Worm (Caenorhabditis elegans) whole organism, L2 larva: Measurements from ENCODE around the gene lgc-57.
A peak's percentile ranks its signal among the peaks of the same experiment; 100 is the strongest.

ENCODE experiments used
- C34F6.9 ChIP-seq: fragments of 150-350 bp; optimal IDR thresholded peaks from 2 replicates; lab custom pipeline; 2014; ENCODE audit warnings: missing biosample characterization, missing genetic modification characterization
- F13H6.1 ChIP-seq: sonication (generic microtip); optimal IDR thresholded peaks from 2 replicates; lab custom pipeline; 2016; ENCODE audit warnings: missing genetic modification characterization, missing compliant biosample characterization
- R02D3.7 ChIP-seq: fragments of 150-350 bp; optimal IDR thresholded peaks from 2 replicates; lab custom pipeline; 2014; ENCODE audit warnings: missing biosample characterization, missing genetic modification characterization
- ZK546.5 ChIP-seq: sonication (generic microtip); optimal IDR thresholded peaks from 2 replicates; lab custom pipeline; 2017; ENCODE audit warnings: missing biosample characterization, missing genetic modification characterization
- aly-2 ChIP-seq: fragments of 150-350 bp; optimal IDR thresholded peaks from 2 replicates; lab custom pipeline; 2014; ENCODE audit warnings: missing biosample characterization, missing genetic modification characterization
- ama-1 ChIP-seq: fragments of 150-350 bp; optimal IDR thresholded peaks from 2 replicates; lab custom pipeline; 2018; ENCODE audit warnings: inconsistent platforms
- blmp-1 ChIP-seq: sonication (generic microtip); optimal IDR thresholded peaks from 2 replicates; lab custom pipeline; 2017; ENCODE audit warnings: missing genetic modification characterization, mild to moderate bottlenecking, missing compliant biosample characterization, antibody characterized with exemption, moderate library complexity; ENCODE audit not compliant: insufficient read depth
- ceh-16 ChIP-seq: fragments of 150-350 bp; optimal IDR thresholded peaks from 2 replicates; lab custom pipeline; 2014; ENCODE audit warnings: missing biosample characterization, missing genetic modification characterization
- ceh-82 ChIP-seq: fragments of 150-350 bp; optimal IDR thresholded peaks from 2 replicates; lab custom pipeline; 2014; ENCODE audit warnings: missing biosample characterization, missing genetic modification characterization
- crh-2 ChIP-seq: sonication (generic microtip); optimal IDR thresholded peaks from 2 replicates; lab custom pipeline; 2017; ENCODE audit warnings: missing biosample characterization, missing genetic modification characterization
- dmd-4 ChIP-seq: sonication (generic microtip); optimal IDR thresholded peaks from 2 replicates; lab custom pipeline; 2017; ENCODE audit warnings: missing biosample characterization, missing genetic modification characterization
- elt-1 ChIP-seq: fragments of 150-350 bp; optimal IDR thresholded peaks from 2 replicates; lab custom pipeline; 2014; ENCODE audit warnings: missing biosample characterization, missing genetic modification characterization
- elt-3 ChIP-seq: sonication (generic microtip); optimal IDR thresholded peaks from 2 replicates; lab custom pipeline; 2017; ENCODE audit warnings: missing biosample characterization, missing genetic modification characterization
- gmeb-1 ChIP-seq: fragments of 150-350 bp; optimal IDR thresholded peaks from 2 replicates; lab custom pipeline; 2014; ENCODE audit warnings: missing biosample characterization, missing genetic modification characterization
- lin-11 ChIP-seq: fragments of 150-350 bp; sonication (generic microtip); optimal IDR thresholded peaks from 2 replicates; lab custom pipeline; 2014; ENCODE audit warnings: missing biosample characterization, missing genetic modification characterization, inconsistent platforms, mixed read lengths
- lsy-2 ChIP-seq, 2 experiments: fragments of 150-350 bp in 1 of 2; sonication (generic microtip) in 1 of 2; optimal IDR thresholded peaks; 2 replicates each; lab custom pipeline; 2014 to 2017; ENCODE audit warnings: missing biosample characterization in 2 of 2, missing genetic modification characterization in 2 of 2
- mab-5 ChIP-seq: fragments of 150-350 bp; optimal IDR thresholded peaks from 2 replicates; lab custom pipeline; 2014; ENCODE audit warnings: missing biosample characterization, missing genetic modification characterization
- mbf-1 ChIP-seq: sonication (generic microtip); optimal IDR thresholded peaks from 2 replicates; lab custom pipeline; 2017; ENCODE audit warnings: missing biosample characterization, missing genetic modification characterization
- mdl-1 ChIP-seq, 2 experiments: fragments of 150-350 bp in 1 of 2; sonication (generic microtip) in 1 of 2; optimal IDR thresholded peaks; 2 replicates each; lab custom pipeline; 2017; ENCODE audit warnings: missing biosample characterization in 2 of 2, missing genetic modification characterization in 2 of 2
- nhr-10 ChIP-seq: sonication (generic microtip); optimal IDR thresholded peaks from 2 replicates; lab custom pipeline; 2017; ENCODE audit warnings: missing biosample characterization, missing genetic modification characterization
- nhr-21 ChIP-seq: fragments of 150-350 bp; optimal IDR thresholded peaks from 2 replicates; lab custom pipeline; 2014; ENCODE audit warnings: missing biosample characterization, missing genetic modification characterization
- nhr-23 ChIP-seq: fragments of 150-350 bp; optimal IDR thresholded peaks from 2 replicates; lab custom pipeline; 2014; ENCODE audit warnings: missing biosample characterization, missing genetic modification reagents, missing genetic modification characterization
- nhr-237 ChIP-seq: fragments of 150-350 bp; optimal IDR thresholded peaks from 2 replicates; lab custom pipeline; 2014; ENCODE audit warnings: missing biosample characterization, missing genetic modification characterization
- nhr-25 ChIP-seq: fragments of 150-350 bp; sonication (generic microtip); optimal IDR thresholded peaks from 3 replicates; lab custom pipeline; 2014; ENCODE audit warnings: missing biosample characterization, missing genetic modification characterization
- nhr-77 ChIP-seq: fragments of 150-350 bp; optimal IDR thresholded peaks from 2 replicates; lab custom pipeline; 2014; ENCODE audit warnings: missing biosample characterization, missing genetic modification characterization
- sem-4 ChIP-seq: fragments of 150-350 bp; optimal IDR thresholded peaks from 2 replicates; lab custom pipeline; 2014; ENCODE audit warnings: missing biosample characterization, missing genetic modification reagents, missing genetic modification characterization
- skn-1 ChIP-seq: sonication (generic microtip); optimal IDR thresholded peaks from 2 replicates; lab custom pipeline; 2017; ENCODE audit warnings: missing biosample characterization, missing genetic modification characterization
- sma-9 ChIP-seq, 2 experiments: fragments of 150-350 bp in 1 of 2; sonication (generic microtip) in 1 of 2; optimal IDR thresholded peaks; 2 replicates each; lab custom pipeline; 2014 to 2016; ENCODE audit warnings: missing genetic modification characterization in 2 of 2, mild to moderate bottlenecking in 1 of 2, missing biosample characterization in 1 of 2, missing compliant biosample characterization in 1 of 2, missing genetic modification reagents in 1 of 2, moderate library complexity in 1 of 2
- snpc-4 ChIP-seq: fragments of 150-350 bp; optimal IDR thresholded peaks from 2 replicates; lab custom pipeline; 2014; ENCODE audit warnings: missing biosample characterization, missing genetic modification characterization
- unc-39 ChIP-seq: fragments of 150-350 bp; optimal IDR thresholded peaks from 2 replicates; lab custom pipeline; 2014; ENCODE audit warnings: missing biosample characterization, missing genetic modification characterization
- unc-55 ChIP-seq: fragments of 150-350 bp; sonication (generic microtip); optimal IDR thresholded peaks from 3 replicates; lab custom pipeline; 2014; ENCODE audit warnings: missing biosample characterization, missing genetic modification reagents, missing genetic modification characterization
- unc-62 ChIP-seq: fragments of 150-350 bp; optimal IDR thresholded peaks from 2 replicates; lab custom pipeline; 2014; ENCODE audit warnings: missing biosample characterization, missing genetic modification reagents, missing genetic modification characterization
- zag-1 ChIP-seq: fragments of 150-350 bp; optimal IDR thresholded peaks from 2 replicates; lab custom pipeline; 2014; ENCODE audit warnings: missing biosample characterization, missing genetic modification characterization
- ztf-1 ChIP-seq: fragments of 200-800 bp; sonication (Bioruptor generic); conservative IDR thresholded peaks from 2 replicates; pipeline ENCODE4 v1.3.6; 2022; ENCODE audit warnings: missing genetic modification characterization, missing compliant biosample characterization

The lgc-57 gene

DNA sequence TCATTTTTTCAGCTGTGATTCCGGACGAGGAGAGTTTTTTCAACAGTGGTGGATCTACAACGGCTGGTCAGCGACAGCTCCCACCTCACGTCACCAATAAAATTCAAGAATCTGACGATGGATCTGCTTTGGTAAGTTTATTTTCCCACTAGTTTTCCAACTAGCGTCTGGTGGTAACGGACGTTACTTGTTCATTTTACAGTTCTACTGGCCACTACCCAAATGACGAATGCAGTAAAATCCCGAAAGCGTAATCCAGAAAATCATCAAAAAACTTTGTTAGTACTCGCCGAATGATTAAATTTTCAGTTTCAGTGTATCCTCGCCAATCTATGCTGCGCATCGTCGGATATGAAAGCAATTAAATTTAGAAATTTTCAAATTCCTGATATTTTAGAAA lies 35.2 kb upstream of the lgc-57 start:
- no peak for TF ChIP-seq skn-1 (tag; lab: Kevin White, UChicago)
- no peak for TF ChIP-seq ama-1 (lab: Kevin White, UChicago)
- no peak for TF ChIP-seq R02D3.7 (tag; lab: Kevin White, UChicago)
- TF ChIP-seq nhr-237, result no peak
- TF ChIP-seq mab-5, result no peak
- no peak for TF ChIP-seq ceh-82 (tag; lab: Kevin White, UChicago)
- TF ChIP-seq unc-39 (tag; lab: Kevin White, UChicago), result no peak
- no peak for TF ChIP-seq sem-4 (tag; lab: Kevin White, UChicago)
- TF ChIP-seq ZK546.5 (tag; lab: Kevin White, UChicago), result no peak
- TF ChIP-seq mdl-1 (tag; optimal IDR thresholded peaks at IDR 0.05; lab: Kevin White, UChicago), result no peak
- TF ChIP-seq zag-1 (tag; lab: Kevin White, UChicago), result no peak
- no peak for TF ChIP-seq lin-11 (tag; lab: Kevin White, UChicago)
- no peak for TF ChIP-seq ceh-16
- TF ChIP-seq unc-55, result no peak
- no peak for TF ChIP-seq ztf-1 (GFP tag; lab: Robert Waterston, UW)
- TF ChIP-seq, all 48 proteins: peak for 0

DNA sequence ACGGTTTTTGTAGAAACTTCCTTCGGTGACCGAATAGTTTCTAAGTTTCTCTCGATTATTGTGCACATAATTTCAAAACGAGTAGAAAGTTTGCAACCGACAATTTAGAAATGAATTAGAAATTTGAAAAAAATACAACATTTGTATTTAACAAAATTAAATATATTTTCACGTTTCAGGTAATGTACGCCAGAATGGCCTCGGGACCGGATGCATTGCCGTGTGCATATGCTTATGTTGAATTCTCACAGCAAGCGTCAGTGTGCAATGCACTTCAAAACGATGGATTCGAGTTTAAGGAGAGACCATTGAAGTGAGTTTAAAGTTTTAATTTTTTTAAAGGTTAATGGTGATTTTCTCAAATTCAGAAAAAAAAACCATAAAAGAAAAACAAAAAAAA lies 33.9 kb upstream of the lgc-57 start, which contains the start of gene marc-2:
marc-2 (minus strand) TSS at position 101 of the 400 bp plus-strand sequence.
- TF ChIP-seq elt-1 (tag; lab: Kevin White, UChicago) (no peak), nhr-23 (tag; lab: Kevin White, UChicago) (no peak), gmeb-1 (tag; lab: Kevin White, UChicago) (no peak), mbf-1 (tag; lab: Kevin White, UChicago) (no peak), nhr-25 (tag; lab: Kevin White, UChicago) (no peak), aly-2 (tag; lab: Kevin White, UChicago) (no peak), ceh-16 (no peak), lsy-2 (tag; optimal IDR thresholded peaks at IDR 0.05; lab: Kevin White, UChicago) (no peak), mab-5 (no peak), nhr-77 (tag; lab: Kevin White, UChicago) (no peak)

DNA sequence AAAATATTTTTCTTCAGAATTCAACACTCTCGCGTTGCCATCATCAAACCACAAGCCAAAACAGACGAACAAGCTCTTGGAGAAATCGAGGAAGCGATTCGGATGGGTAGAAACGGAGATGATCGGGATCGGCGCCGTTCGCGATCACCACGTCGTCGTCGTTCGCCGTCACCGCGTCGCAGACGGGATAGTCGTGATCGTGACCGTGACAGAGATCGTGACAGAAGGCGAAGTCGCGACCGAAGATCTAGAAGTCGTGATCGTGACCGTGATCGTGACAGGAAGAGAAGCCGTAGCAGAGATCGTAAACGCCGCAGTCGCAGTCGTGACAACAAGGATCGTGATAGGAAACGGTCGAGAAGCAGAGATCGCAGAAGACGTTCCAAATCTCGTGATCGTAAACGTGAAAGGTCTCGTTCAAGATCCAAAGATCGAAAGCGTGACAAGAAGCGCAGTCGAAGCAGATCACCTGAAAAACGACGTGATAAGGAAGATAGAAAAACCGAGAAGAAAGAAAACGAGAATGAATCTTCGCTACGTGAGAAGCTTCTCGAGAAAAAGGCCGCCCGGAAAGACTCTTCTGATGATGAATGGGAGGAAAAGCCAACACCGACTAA lies 33.3 kb upstream of the lgc-57 start:
- TF ChIP-seq crh-2 (no peak), nhr-21 (tag; lab: Kevin White, UChicago) (peak; percentile 18)
- TF ChIP-seq, all 48 proteins: peak for 1

DNA sequence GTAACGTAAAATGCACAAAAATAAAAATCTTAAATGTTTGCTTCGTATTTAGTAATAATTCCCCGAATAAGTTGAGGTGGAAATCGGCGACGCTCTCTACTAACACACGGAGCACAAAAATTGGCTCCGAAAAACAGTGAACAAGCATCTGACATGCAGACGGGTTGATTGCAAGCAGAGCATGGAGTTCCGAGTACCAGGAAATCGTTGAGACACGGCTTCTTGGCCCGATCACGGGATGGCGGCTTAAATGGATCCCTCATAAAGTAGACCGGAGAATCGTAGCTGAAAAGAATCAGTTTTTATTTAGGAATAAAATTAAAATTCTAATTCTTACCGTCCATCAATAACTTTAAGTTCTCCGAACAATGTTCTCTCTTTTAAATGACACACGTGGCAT lies 32.5 kb upstream of the lgc-57 start:
- TF ChIP-seq elt-3 (tag; lab: Kevin White, UChicago) (no peak), ztf-1 (GFP tag; lab: Robert Waterston, UW) (no peak), C34F6.9 (tag; lab: Kevin White, UChicago) (no peak), blmp-1 (tag; lab: Kevin White, UChicago) (no peak)
- TF ChIP-seq, all 48 proteins: peak for 0

DNA sequence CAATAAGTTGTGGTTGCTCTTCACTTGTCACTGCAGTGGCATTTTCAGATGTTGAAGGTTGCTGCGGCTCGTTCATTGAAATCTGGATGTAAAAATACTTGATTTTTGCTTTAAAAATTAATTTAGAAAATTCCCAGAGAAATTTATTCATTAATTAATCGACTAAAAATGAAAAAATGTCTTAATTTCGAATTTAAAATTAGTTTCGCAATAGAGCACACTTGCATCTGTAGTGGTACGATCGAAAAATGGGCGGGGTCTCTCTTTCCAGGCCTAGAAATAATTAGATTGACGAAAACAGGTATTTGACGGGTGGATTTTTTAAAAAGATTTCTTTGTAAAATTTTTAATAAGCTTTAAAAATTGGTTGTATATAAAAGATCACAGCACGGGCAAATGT lies 32.1 kb upstream of the lgc-57 start, which contains the start of gene D2089.8:
D2089.8 (minus strand) TSS at position 84 of the 400 bp plus-strand sequence.
- TF ChIP-seq nhr-237 (no peak), dmd-4 (tag; lab: Kevin White, UChicago) (no peak), unc-62 (no peak), lsy-2 (tag; optimal IDR thresholded peaks at IDR 0.05; lab: Kevin White, UChicago) (peak in 1 of 2 experiments; percentile 35), elt-1 (tag; lab: Kevin White, UChicago) (no peak), unc-39 (tag; lab: Kevin White, UChicago) (no peak), nhr-23 (tag; lab: Kevin White, UChicago) (no peak), snpc-4 (tag; lab: Kevin White, UChicago) (no peak), skn-1 (tag; lab: Kevin White, UChicago) (no peak), sma-9 (GFP tag; optimal IDR thresholded peaks at IDR 0.05; lab: Kevin White, UChicago) (no peak), sma-9 (tag; optimal IDR thresholded peaks at IDR 0.05; lab: Kevin White, UChicago) (no peak), nhr-10 (no peak), sem-4 (tag; lab: Kevin White, UChicago) (no peak), nhr-21 (tag; lab: Kevin White, UChicago) (no peak), nhr-77 (tag; lab: Kevin White, UChicago) (no peak), ztf-1 (GFP tag; lab: Robert Waterston, UW) (no peak), ceh-16 (no peak), F13H6.1 (tag; lab: Kevin White, UChicago) (no peak), C34F6.9 (tag; lab: Kevin White, UChicago) (peak; percentile 32)
- TF ChIP-seq, all 48 proteins: peak for 2
